Worm (Caenorhabditis elegans) whole organism, L4/young adult: ENCODE results near the gene fbxa-25.

Source experiments
- W03F9.2 ChIP-seq: fragments of 150-350 bp; optimal IDR thresholded peaks from 2 replicates; lab custom pipeline; 2014; ENCODE audit warnings: missing biosample characterization, missing genetic modification characterization
- dao-5 ChIP-seq: sonication (generic microtip); optimal IDR thresholded peaks from 2 replicates; lab custom pipeline; 2016; ENCODE audit warnings: missing genotype, missing genetic modification characterization, moderate library complexity, missing compliant biosample characterization
- him-1 ChIP-seq: sonication (generic microtip); optimal IDR thresholded peaks from 2 replicates; lab custom pipeline; 2016; ENCODE audit warnings: missing genotype, missing genetic modification reagents, missing genetic modification characterization, missing compliant biosample characterization

ce11 chrIII:1395355-1395754 is 46.1 kb upstream of the fbxa-25 start:
- TF ChIP-seq him-1: no peak
- TF ChIP-seq dao-5 (tag; lab: Kevin White, UChicago): no peak
- TF ChIP-seq W03F9.2 (tag; lab: Kevin White, UChicago): no peak
